Worm (Caenorhabditis elegans) whole organism, L1 larva: ENCODE measurements around the gene dohh-1.

Experiments used
- C04F5.9 ChIP-seq: sonication (generic microtip); optimal IDR thresholded peaks from 2 replicates; lab custom pipeline; 2016; ENCODE audit warnings: missing genetic modification characterization, missing compliant biosample characterization
- C16A3.4 ChIP-seq: fragments of 150-350 bp; optimal IDR thresholded peaks from 2 replicates; lab custom pipeline; 2014; ENCODE audit warnings: missing biosample characterization, missing genetic modification characterization
- C34B4.2 ChIP-seq: sonication (generic microtip); optimal IDR thresholded peaks from 2 replicates; lab custom pipeline; 2017; ENCODE audit warnings: mild to moderate bottlenecking, missing genetic modification characterization, missing compliant biosample characterization
- ama-1 ChIP-seq: fragments of 150-350 bp; optimal IDR thresholded peaks from 2 replicates; lab custom pipeline; 2014
- blmp-1 ChIP-seq: fragments of 150-350 bp; optimal IDR thresholded peaks from 2 replicates; lab custom pipeline; 2014; ENCODE audit warnings: missing biosample characterization, missing genetic modification characterization
- ceh-8 ChIP-seq: fragments of 200-800 bp; sonication (Bioruptor generic); optimal IDR thresholded peaks from 2 replicates; lab custom pipeline; 2018; ENCODE audit warnings: mild to moderate bottlenecking, missing genetic modification characterization, moderate library complexity, missing compliant biosample characterization
- ceh-82 ChIP-seq, 3 experiments: fragments of 150-350 bp in 1 of 3; sonication (generic microtip) in 2 of 3; optimal IDR thresholded peaks; 2 replicates each; lab custom pipeline; 2014 to 2017; ENCODE audit warnings: missing biosample characterization in 3 of 3, missing genetic modification characterization in 3 of 3
- ceh-90 ChIP-seq: sonication (generic microtip); optimal IDR thresholded peaks from 2 replicates; lab custom pipeline; 2016; ENCODE audit warnings: missing genetic modification characterization, missing compliant biosample characterization
- ces-1 ChIP-seq: fragments of 150-350 bp; optimal IDR thresholded peaks from 2 replicates; lab custom pipeline; 2014; ENCODE audit warnings: missing biosample characterization, missing genetic modification reagents, missing genetic modification characterization
- efl-1 ChIP-seq, 4 experiments: fragments of 150-350 bp; optimal IDR thresholded peaks in 3 of 4; peaks in 1 of 4; 1 replicate in 1 of 4; 2 replicates in 3 of 4; lab custom pipeline; 2014; ENCODE audit warnings: missing biosample characterization in 2 of 4, missing genetic modification characterization in 2 of 4, missing genetic modification reagents in 2 of 4
- efl-3 ChIP-seq: fragments of 200-800 bp; sonication (Bioruptor generic); optimal IDR thresholded peaks from 2 replicates; lab custom pipeline; 2018; ENCODE audit warnings: mild to moderate bottlenecking, missing genetic modification characterization, missing compliant biosample characterization
- egl-27 ChIP-seq, 2 experiments: fragments of 150-350 bp in 1 of 2; sonication (generic microtip); optimal IDR thresholded peaks; 3 replicates each; lab custom pipeline; 2017 to 2018; ENCODE audit warnings: missing biosample characterization in 2 of 2, missing genetic modification characterization in 2 of 2, missing genetic modification reagents in 2 of 2
- elt-2 ChIP-seq: sonication (generic microtip); optimal IDR thresholded peaks from 2 replicates; lab custom pipeline; 2016; ENCODE audit warnings: missing genetic modification characterization, mild to moderate bottlenecking, inconsistent platforms, missing compliant biosample characterization, missing genetic modification reagents
- elt-3 ChIP-seq, 6 experiments: fragments of 150-350 bp in 1 of 6; sonication (generic microtip); optimal IDR thresholded peaks; 2 replicates each; lab custom pipeline; 2017 to 2018; ENCODE audit warnings: missing biosample characterization in 6 of 6, missing genetic modification characterization in 6 of 6, inconsistent platforms in 1 of 6
- fkh-4 ChIP-seq: sonication (generic microtip); optimal IDR thresholded peaks from 2 replicates; lab custom pipeline; 2016; ENCODE audit warnings: missing compliant biosample characterization, missing genetic modification characterization, borderline replicate concordance
- fkh-8 ChIP-seq: sonication (generic microtip); optimal IDR thresholded peaks from 2 replicates; lab custom pipeline; 2016; ENCODE audit warnings: mild to moderate bottlenecking, missing genetic modification characterization, missing compliant biosample characterization
- fos-1 ChIP-seq: fragments of 150-350 bp; optimal IDR thresholded peaks from 2 replicates; lab custom pipeline; 2014; ENCODE audit warnings: missing biosample characterization, missing genetic modification characterization
- grh-1 ChIP-seq: fragments of 200-800 bp; sonication (Bioruptor generic); IDR thresholded peaks from 2 replicates; pipeline ENCODE4 v1.3.6; 2022; ENCODE audit warnings: missing genetic modification reagents, missing genetic modification characterization, missing compliant biosample characterization
- hlh-17 ChIP-seq: fragments of 200-800 bp; sonication (Bioruptor generic); optimal IDR thresholded peaks from 2 replicates; lab custom pipeline; 2018; ENCODE audit warnings: missing genetic modification characterization, mild to moderate bottlenecking, missing compliant biosample characterization, moderate library complexity, borderline replicate concordance
- lin-13 ChIP-seq: fragments of 150-350 bp; optimal IDR thresholded peaks from 2 replicates; lab custom pipeline; 2014; ENCODE audit warnings: missing biosample characterization, missing genetic modification reagents, missing genetic modification characterization
- lin-14 ChIP-seq: fragments of 200-800 bp; sonication (Bioruptor generic); optimal IDR thresholded peaks from 2 replicates; lab custom pipeline; 2018; ENCODE audit warnings: mild to moderate bottlenecking, missing genetic modification characterization, moderate library complexity, missing compliant biosample characterization
- lin-35 ChIP-seq, 2 experiments: fragments of 150-350 bp; optimal IDR thresholded peaks; 2 replicates each; lab custom pipeline; 2014; ENCODE audit warnings: missing biosample characterization in 2 of 2, missing genetic modification characterization in 2 of 2, missing genetic modification reagents in 2 of 2
- lin-39 ChIP-seq: fragments of 150-350 bp; optimal IDR thresholded peaks from 2 replicates; lab custom pipeline; 2014; ENCODE audit warnings: missing biosample characterization, missing genetic modification reagents, missing genetic modification characterization
- mef-2 ChIP-seq: fragments of 150-350 bp; optimal IDR thresholded peaks from 2 replicates; lab custom pipeline; 2014; ENCODE audit warnings: missing biosample characterization, missing genetic modification characterization
- mep-1 ChIP-seq: fragments of 150-350 bp; optimal IDR thresholded peaks from 2 replicates; lab custom pipeline; 2014; ENCODE audit warnings: missing biosample characterization, missing genetic modification characterization
- nhr-11 ChIP-seq: fragments of 150-350 bp; optimal IDR thresholded peaks from 2 replicates; lab custom pipeline; 2014; ENCODE audit warnings: missing biosample characterization, missing genetic modification characterization
- nhr-12 ChIP-seq: sonication (generic microtip); optimal IDR thresholded peaks from 2 replicates; lab custom pipeline; 2017; ENCODE audit warnings: missing biosample characterization, missing genetic modification characterization
- nhr-19 ChIP-seq: fragments of 200-800 bp; sonication (Bioruptor generic); conservative IDR thresholded peaks from 2 replicates; pipeline ENCODE4 v1.3.6; 2022; ENCODE audit warnings: missing genetic modification characterization, missing compliant biosample characterization
- nhr-20 ChIP-seq: sonication (generic microtip); optimal IDR thresholded peaks from 2 replicates; lab custom pipeline; 2016; ENCODE audit warnings: mild to moderate bottlenecking, missing genetic modification characterization, missing compliant biosample characterization
- nhr-28 ChIP-seq: fragments of 150-350 bp; optimal IDR thresholded peaks from 2 replicates; lab custom pipeline; 2014; ENCODE audit warnings: missing biosample characterization, missing genetic modification characterization
- nhr-47 ChIP-seq: sonication (generic microtip); optimal IDR thresholded peaks from 2 replicates; lab custom pipeline; 2016; ENCODE audit warnings: mild to moderate bottlenecking, missing genetic modification characterization, moderate library complexity, missing compliant biosample characterization
- nhr-76 ChIP-seq: sonication (generic microtip); optimal IDR thresholded peaks from 2 replicates; lab custom pipeline; 2017; ENCODE audit warnings: missing biosample characterization, missing genetic modification characterization
- nhr-77 ChIP-seq: fragments of 150-350 bp; optimal IDR thresholded peaks from 2 replicates; lab custom pipeline; 2014; ENCODE audit warnings: missing biosample characterization, missing genetic modification characterization
- nhr-84 ChIP-seq: sonication (generic microtip); optimal IDR thresholded peaks from 2 replicates; lab custom pipeline; 2017; ENCODE audit warnings: missing biosample characterization, missing genetic modification characterization
- nhr-90 ChIP-seq: sonication (generic microtip); optimal IDR thresholded peaks from 2 replicates; lab custom pipeline; 2016; ENCODE audit warnings: mild to moderate bottlenecking, missing genetic modification characterization, missing compliant biosample characterization; ENCODE audit not compliant: poor library complexity
- pax-3 ChIP-seq: fragments of 200-800 bp; sonication (Bioruptor generic); optimal IDR thresholded peaks from 2 replicates; lab custom pipeline; 2018; ENCODE audit warnings: mild to moderate bottlenecking, missing genetic modification characterization, moderate library complexity, missing compliant biosample characterization
- rnt-1 ChIP-seq: sonication (generic microtip); optimal IDR thresholded peaks from 2 replicates; lab custom pipeline; 2016; ENCODE audit warnings: mild to moderate bottlenecking, missing genetic modification characterization, moderate library complexity, missing compliant biosample characterization
- skn-1 ChIP-seq: fragments of 150-350 bp; optimal IDR thresholded peaks from 2 replicates; lab custom pipeline; 2014; ENCODE audit warnings: missing biosample characterization, missing genetic modification characterization
- snpc-4 ChIP-seq: fragments of 150-350 bp; optimal IDR thresholded peaks from 2 replicates; lab custom pipeline; 2014; ENCODE audit warnings: missing biosample characterization, missing genetic modification characterization
- snu-23 ChIP-seq: sonication (generic microtip); optimal IDR thresholded peaks from 2 replicates; lab custom pipeline; 2016; ENCODE audit warnings: missing genetic modification characterization, missing compliant biosample characterization
- sox-4 ChIP-seq: sonication (generic microtip); optimal IDR thresholded peaks from 2 replicates; lab custom pipeline; 2016; ENCODE audit warnings: missing genetic modification characterization, missing compliant biosample characterization
- sup-37 ChIP-seq: fragments of 200-800 bp; sonication (Bioruptor generic); optimal IDR thresholded peaks from 2 replicates; lab custom pipeline; 2018; ENCODE audit warnings: mild to moderate bottlenecking, missing genetic modification characterization, missing compliant biosample characterization
- tbx-2 ChIP-seq: sonication (generic microtip); optimal IDR thresholded peaks from 2 replicates; lab custom pipeline; 2016; ENCODE audit warnings: missing genetic modification characterization, missing compliant biosample characterization
- tlp-1 ChIP-seq: fragments of 150-350 bp; optimal IDR thresholded peaks from 2 replicates; lab custom pipeline; 2014; ENCODE audit warnings: missing biosample characterization, missing genetic modification characterization
- unc-62 ChIP-seq: fragments of 150-350 bp; optimal IDR thresholded peaks from 2 replicates; lab custom pipeline; 2014; ENCODE audit warnings: missing biosample characterization, missing genetic modification reagents, missing genetic modification characterization
- unc-86 ChIP-seq: sonication (generic microtip); optimal IDR thresholded peaks from 2 replicates; lab custom pipeline; 2016; ENCODE audit warnings: missing genetic modification characterization, missing compliant biosample characterization
- unc-98 ChIP-seq: fragments of 200-800 bp; sonication (Bioruptor generic); IDR thresholded peaks from 2 replicates; pipeline ENCODE4 v1.3.6; 2022; ENCODE audit warnings: missing genetic modification characterization, missing compliant biosample characterization
- xbp-1 ChIP-seq: sonication (generic microtip); optimal IDR thresholded peaks from 2 replicates; lab custom pipeline; 2016; ENCODE audit warnings: missing genetic modification characterization, missing compliant biosample characterization
- zip-4 ChIP-seq: fragments of 200-800 bp; sonication (Bioruptor generic); optimal IDR thresholded peaks from 2 replicates; lab custom pipeline; 2018; ENCODE audit warnings: mild to moderate bottlenecking, missing genetic modification characterization, moderate library complexity, missing compliant biosample characterization
- ztf-11 ChIP-seq, 2 experiments: sonication (generic microtip); optimal IDR thresholded peaks; 2 replicates each; lab custom pipeline; 2016 to 2017; ENCODE audit warnings: missing genetic modification characterization in 2 of 2, missing biosample characterization in 1 of 2, missing compliant biosample characterization in 1 of 2
- ztf-4 ChIP-seq: fragments of 150-350 bp; optimal IDR thresholded peaks from 2 replicates; lab custom pipeline; 2014; ENCODE audit warnings: missing biosample characterization, missing genetic modification characterization

The dohh-1 gene

DNA sequence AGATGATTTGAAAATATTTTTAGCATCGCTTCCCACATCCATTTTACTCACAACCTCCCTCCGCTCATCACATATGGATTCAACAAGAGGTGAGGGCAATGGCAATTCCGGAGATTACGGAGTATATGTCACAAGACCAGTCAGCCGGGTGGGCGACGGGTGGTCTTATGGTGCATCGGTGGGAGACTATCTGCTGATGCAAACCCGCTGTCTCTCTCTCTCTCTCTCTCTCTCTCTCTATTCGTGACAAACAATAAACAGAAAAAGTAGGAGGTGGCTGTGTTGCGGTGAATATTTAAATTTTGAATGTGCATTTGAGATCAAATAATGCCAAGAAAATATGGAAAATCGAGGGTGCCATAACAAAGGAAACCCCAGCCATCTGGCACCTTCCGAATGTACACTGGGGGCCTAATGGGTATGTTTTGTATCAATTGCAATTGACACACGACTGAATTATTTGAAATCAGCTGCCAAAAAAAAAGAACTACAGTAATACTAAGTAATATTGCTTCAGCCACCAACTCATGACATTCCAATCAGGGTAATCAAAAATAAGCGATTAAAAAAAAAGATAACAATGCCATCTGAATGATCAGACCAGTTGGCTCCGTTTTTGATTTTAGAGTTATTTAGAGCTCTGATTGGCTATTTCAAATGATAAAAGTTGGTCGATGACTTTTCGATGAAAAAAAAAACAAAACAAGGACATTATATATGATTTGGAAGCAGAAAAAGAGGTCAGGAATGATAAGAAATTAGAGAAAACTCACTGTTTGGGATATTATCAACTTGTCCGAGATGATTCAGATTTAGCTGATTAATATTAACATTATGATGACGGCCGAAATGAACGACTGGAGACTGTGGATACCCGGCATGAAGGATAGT, 31.7 kb upstream of the dohh-1 start (continued):
- no peak for TF ChIP-seq hlh-17 (GFP tag; lab: Kevin White, UChicago)
- no peak for TF ChIP-seq C16A3.4
- TF ChIP-seq fos-1, result no peak
- TF ChIP-seq blmp-1, result peak; percentile 26
- peak in 1 of 2 experiments; percentile 35 for TF ChIP-seq ztf-11 (tag; optimal IDR thresholded peaks at IDR 0.05; lab: Kevin White, UChicago)
- TF ChIP-seq pax-3 (tag; lab: Kevin White, UChicago), result peak; percentile 22
- no peak for TF ChIP-seq nhr-84
- no peak for TF ChIP-seq efl-3
- no peak for TF ChIP-seq sup-37 (GFP tag; lab: Kevin White, UChicago)
- TF ChIP-seq efl-1 (optimal IDR thresholded peaks at IDR 0.05; lab: Kevin White, UChicago), result no peak
- TF ChIP-seq efl-1 (GFP tag; optimal IDR thresholded peaks at IDR 0.05 in 1 of 2; lab: Kevin White, UChicago), result peak in 1 of 2 experiments; percentile 94
- no peak for TF ChIP-seq nhr-28
- no peak for TF ChIP-seq ceh-82 (tag; optimal IDR thresholded peaks at IDR 0.05; lab: Kevin White, UChicago)
- 0 out of 2 replicates have a peak, but pooled peaks have one; percentile 1 for TF ChIP-seq nhr-19
- no peak for TF ChIP-seq fkh-4 (tag; lab: Kevin White, UChicago)
- TF ChIP-seq lin-39 (tag; lab: Kevin White, UChicago), result no peak
- TF ChIP-seq unc-86 (tag; lab: Kevin White, UChicago), result peak; percentile 60
- no peak; the same call in 1 of the 2 replicates for TF ChIP-seq grh-1 (GFP tag; lab: Robert Waterston, UW)
- peak; percentile 30 for TF ChIP-seq nhr-20 (tag; lab: Kevin White, UChicago)
- no peak for TF ChIP-seq snpc-4 (tag; lab: Kevin White, UChicago)
- TF ChIP-seq C34B4.2 (tag; lab: Kevin White, UChicago), result no peak
- TF ChIP-seq egl-27 (tag; optimal IDR thresholded peaks at IDR 0.05; lab: Kevin White, UChicago), result no peak
- TF ChIP-seq tbx-2 (tag; lab: Kevin White, UChicago), result no peak
- TF ChIP-seq mep-1, result peak; percentile 82
- peak; percentile 35 for TF ChIP-seq lin-13
- peak in 1 of 6 experiments; percentile 18 for TF ChIP-seq elt-3 (tag; optimal IDR thresholded peaks at IDR 0.05; lab: Kevin White, UChicago)
- TF ChIP-seq lin-14 (GFP tag; lab: Kevin White, UChicago), result peak; percentile 63
- no peak for TF ChIP-seq ceh-8
- no peak for TF ChIP-seq zip-4 (GFP tag; lab: Kevin White, UChicago)
- no peak for TF ChIP-seq nhr-76 (tag; lab: Kevin White, UChicago)
- TF ChIP-seq nhr-12 (tag; lab: Kevin White, UChicago), result no peak
- peak; percentile 24 for TF ChIP-seq snu-23 (GFP tag; lab: Kevin White, UChicago)
- peak; percentile 14 for TF ChIP-seq skn-1 (tag; lab: Kevin White, UChicago)
- TF ChIP-seq nhr-11 (tag; lab: Kevin White, UChicago), result no peak
- TF ChIP-seq ztf-4, result peak; percentile 31
- peak; percentile 51 for TF ChIP-seq fkh-8 (tag; lab: Kevin White, UChicago)
- no peak for TF ChIP-seq tlp-1
- no peak for TF ChIP-seq nhr-77 (tag; lab: Kevin White, UChicago)
- no peak for TF ChIP-seq ceh-90 (tag; lab: Kevin White, UChicago)
- peak; percentile 33 for TF ChIP-seq rnt-1 (tag; lab: Kevin White, UChicago)
- peak; percentile 21 for TF ChIP-seq sox-4 (tag; lab: Kevin White, UChicago)
- peak; percentile 88 for TF ChIP-seq ama-1
- TF ChIP-seq unc-98 (GFP tag; lab: Robert Waterston, UW), result no peak
- TF ChIP-seq elt-2 (tag; lab: Kevin White, UChicago), result no peak
- TF ChIP-seq C04F5.9 (tag; lab: Kevin White, UChicago), result no peak
- peak; percentile 33 to 51 for TF ChIP-seq lin-35 (GFP tag; optimal IDR thresholded peaks at IDR 0.05; lab: Kevin White, UChicago)
- TF ChIP-seq nhr-47 (tag; lab: Kevin White, UChicago), result no peak
- TF ChIP-seq xbp-1 (tag; lab: Kevin White, UChicago), result no peak
- TF ChIP-seq unc-62 (GFP tag; lab: Kevin White, UChicago), result no peak
- TF ChIP-seq ces-1 (GFP tag; lab: Kevin White, UChicago), result no peak
- peak; percentile 27 for TF ChIP-seq nhr-90 (tag; lab: Kevin White, UChicago)
- TF ChIP-seq mef-2 (tag; lab: Kevin White, UChicago), result peak; percentile 18
